Worm (Caenorhabditis elegans) whole organism, L3 larva: ENCODE results near the gene F58A3.3.

Experiments used
- R02D3.7 ChIP-seq: fragments of 150-350 bp; optimal IDR thresholded peaks from 2 replicates; lab custom pipeline; 2014; ENCODE audit warnings: missing biosample characterization, missing genetic modification characterization
- ZK546.5 ChIP-seq: sonication (generic microtip); optimal IDR thresholded peaks from 2 replicates; lab custom pipeline; 2017; ENCODE audit warnings: missing biosample characterization, missing genetic modification characterization
- aly-2 ChIP-seq: fragments of 150-350 bp; optimal IDR thresholded peaks from 2 replicates; lab custom pipeline; 2014; ENCODE audit warnings: missing biosample characterization, missing genetic modification characterization
- ama-1 ChIP-seq: fragments of 150-350 bp; optimal IDR thresholded peaks from 2 replicates; lab custom pipeline; 2018
- ceh-16 ChIP-seq: sonication (generic microtip); optimal IDR thresholded peaks from 2 replicates; lab custom pipeline; 2017; ENCODE audit warnings: missing biosample characterization, missing genetic modification characterization
- ceh-28 ChIP-seq: fragments of 150-350 bp; optimal IDR thresholded peaks from 2 replicates; lab custom pipeline; 2014; ENCODE audit warnings: missing biosample characterization, missing genetic modification reagents, missing genetic modification characterization
- ceh-9 ChIP-seq: sonication (generic microtip); optimal IDR thresholded peaks from 2 replicates; lab custom pipeline; 2018; ENCODE audit warnings: missing biosample characterization, missing genetic modification characterization
- daf-12 ChIP-seq: fragments of 150-350 bp; optimal IDR thresholded peaks from 2 replicates; lab custom pipeline; 2014; ENCODE audit warnings: missing biosample characterization, missing genetic modification reagents, missing genetic modification characterization
- egl-5 ChIP-seq: fragments of 150-350 bp; optimal IDR thresholded peaks from 2 replicates; lab custom pipeline; 2017; ENCODE audit warnings: missing biosample characterization, missing genetic modification reagents, missing genetic modification characterization, inconsistent platforms
- elt-1 ChIP-seq: fragments of 150-350 bp; optimal IDR thresholded peaks from 2 replicates; lab custom pipeline; 2014; ENCODE audit warnings: missing biosample characterization, missing genetic modification characterization
- elt-3 ChIP-seq, 3 experiments: fragments of 150-350 bp in 1 of 3; sonication (generic microtip) in 2 of 3; optimal IDR thresholded peaks; 2 replicates in 2 of 3; 4 replicates in 1 of 3; lab custom pipeline; 2014 to 2017; ENCODE audit warnings: missing biosample characterization in 3 of 3, missing genetic modification characterization in 3 of 3
- eor-1 ChIP-seq, 2 experiments: fragments of 150-350 bp; optimal IDR thresholded peaks; 2 replicates each; lab custom pipeline; 2014 to 2018; ENCODE audit warnings: missing biosample characterization in 2 of 2, missing genetic modification characterization in 2 of 2
- fkh-10 ChIP-seq: sonication (generic microtip); optimal IDR thresholded peaks from 2 replicates; lab custom pipeline; 2017; ENCODE audit warnings: missing biosample characterization, missing genetic modification reagents, missing genetic modification characterization
- fkh-2 ChIP-seq: fragments of 150-350 bp; optimal IDR thresholded peaks from 2 replicates; lab custom pipeline; 2014; ENCODE audit warnings: missing biosample characterization, missing genetic modification reagents, missing genetic modification characterization
- fos-1 ChIP-seq: fragments of 150-350 bp; optimal IDR thresholded peaks from 2 replicates; lab custom pipeline; 2014; ENCODE audit warnings: missing biosample characterization, missing genetic modification characterization
- hmg-11 ChIP-seq: sonication (generic microtip); optimal IDR thresholded peaks from 2 replicates; lab custom pipeline; 2016; ENCODE audit warnings: missing genetic modification characterization, missing compliant biosample characterization
- lin-15B ChIP-seq: fragments of 150-350 bp; optimal IDR thresholded peaks from 2 replicates; lab custom pipeline; 2014; ENCODE audit warnings: missing biosample characterization, missing genetic modification characterization
- lin-39 ChIP-seq: fragments of 150-350 bp; optimal IDR thresholded peaks from 2 replicates; lab custom pipeline; 2018; ENCODE audit warnings: missing biosample characterization, missing genetic modification reagents, missing genetic modification characterization
- lsy-12 ChIP-seq: sonication (generic microtip); optimal IDR thresholded peaks from 2 replicates; lab custom pipeline; 2016; ENCODE audit warnings: mild to moderate bottlenecking, missing genetic modification characterization, missing compliant biosample characterization
- mdl-1 ChIP-seq: fragments of 150-350 bp; optimal IDR thresholded peaks from 2 replicates; lab custom pipeline; 2014; ENCODE audit warnings: missing biosample characterization, missing genetic modification characterization
- mml-1 ChIP-seq: fragments of 150-350 bp; sonication (generic microtip); optimal IDR thresholded peaks from 3 replicates; lab custom pipeline; 2014; ENCODE audit warnings: missing biosample characterization, missing genetic modification characterization
- nfya-1 ChIP-seq: sonication (generic microtip); optimal IDR thresholded peaks from 2 replicates; lab custom pipeline; 2017; ENCODE audit warnings: missing genetic modification characterization, mild to moderate bottlenecking, missing compliant biosample characterization, antibody characterized with exemption, moderate library complexity; ENCODE audit not compliant: insufficient read depth
- nhr-11 ChIP-seq: fragments of 150-350 bp; optimal IDR thresholded peaks from 2 replicates; lab custom pipeline; 2014; ENCODE audit warnings: missing biosample characterization, missing genetic modification characterization
- nhr-23 ChIP-seq: fragments of 150-350 bp; optimal IDR thresholded peaks from 2 replicates; lab custom pipeline; 2014; ENCODE audit warnings: missing biosample characterization, missing genetic modification reagents, missing genetic modification characterization
- nhr-25 ChIP-seq: sonication (generic microtip); optimal IDR thresholded peaks from 2 replicates; lab custom pipeline; 2017; ENCODE audit warnings: missing biosample characterization, missing genetic modification characterization
- nhr-28 ChIP-seq: fragments of 150-350 bp; optimal IDR thresholded peaks from 2 replicates; lab custom pipeline; 2014; ENCODE audit warnings: missing biosample characterization, missing genetic modification characterization
- nhr-43 ChIP-seq: sonication (generic microtip); optimal IDR thresholded peaks from 2 replicates; lab custom pipeline; 2016; ENCODE audit warnings: mild to moderate bottlenecking, missing genetic modification characterization, missing compliant biosample characterization; ENCODE audit not compliant: poor library complexity, severe bottlenecking
- nhr-67 ChIP-seq: fragments of 150-350 bp; optimal IDR thresholded peaks from 2 replicates; lab custom pipeline; 2014; ENCODE audit warnings: missing biosample characterization, missing genetic modification characterization
- nhr-76 ChIP-seq: fragments of 150-350 bp; sonication (generic microtip); optimal IDR thresholded peaks from 5 replicates; lab custom pipeline; 2014; ENCODE audit warnings: missing biosample characterization, missing genetic modification characterization
- nhr-77 ChIP-seq: fragments of 150-350 bp; optimal IDR thresholded peaks from 2 replicates; lab custom pipeline; 2014; ENCODE audit warnings: missing biosample characterization, missing genetic modification characterization
- pha-4 ChIP-seq: fragments of 150-350 bp; optimal IDR thresholded peaks from 2 replicates; lab custom pipeline; 2014; ENCODE audit warnings: missing biosample characterization, missing genetic modification reagents, missing genetic modification characterization
- skn-1 ChIP-seq: fragments of 150-350 bp; optimal IDR thresholded peaks from 2 replicates; lab custom pipeline; 2014; ENCODE audit warnings: missing biosample characterization, missing genetic modification characterization
- snpc-4 ChIP-seq: fragments of 150-350 bp; optimal IDR thresholded peaks from 2 replicates; lab custom pipeline; 2014; ENCODE audit warnings: missing biosample characterization, missing genetic modification characterization
- tbx-2 ChIP-seq: sonication (generic microtip); optimal IDR thresholded peaks from 2 replicates; lab custom pipeline; 2016; ENCODE audit warnings: mild to moderate bottlenecking, missing genetic modification characterization, missing compliant biosample characterization
- unc-39 ChIP-seq: sonication (generic microtip); optimal IDR thresholded peaks from 4 replicates; lab custom pipeline; 2017; ENCODE audit warnings: missing biosample characterization, missing genetic modification characterization
- unc-62 ChIP-seq: fragments of 150-350 bp; sonication (generic microtip); optimal IDR thresholded peaks from 4 replicates; lab custom pipeline; 2014; ENCODE audit warnings: missing biosample characterization, missing genetic modification reagents, missing genetic modification characterization

The F58A3.3 gene

DNA sequence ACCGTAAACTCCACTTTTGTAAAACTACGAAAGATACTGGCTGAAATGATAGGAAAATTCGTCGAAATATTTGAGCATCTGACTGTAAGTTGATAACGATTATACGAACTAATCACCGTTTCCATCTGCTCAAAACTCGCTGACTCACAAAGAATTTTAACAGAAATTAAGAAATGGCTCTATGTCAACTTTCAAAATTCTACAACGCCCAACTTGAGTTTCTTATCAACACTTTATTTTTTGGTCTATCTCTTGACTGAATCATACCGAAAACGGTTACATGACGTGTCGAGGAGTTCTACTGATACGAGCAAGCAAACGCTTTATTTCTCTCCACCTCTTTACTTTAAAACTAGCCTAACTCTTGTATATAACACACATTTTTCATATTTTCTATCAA lies 34.7 kb downstream of the F58A3.3 start, which contains the start of gene clc-1 (continued):
- TF ChIP-seq ZK546.5 (tag; lab: Kevin White, UChicago): no peak

DNA sequence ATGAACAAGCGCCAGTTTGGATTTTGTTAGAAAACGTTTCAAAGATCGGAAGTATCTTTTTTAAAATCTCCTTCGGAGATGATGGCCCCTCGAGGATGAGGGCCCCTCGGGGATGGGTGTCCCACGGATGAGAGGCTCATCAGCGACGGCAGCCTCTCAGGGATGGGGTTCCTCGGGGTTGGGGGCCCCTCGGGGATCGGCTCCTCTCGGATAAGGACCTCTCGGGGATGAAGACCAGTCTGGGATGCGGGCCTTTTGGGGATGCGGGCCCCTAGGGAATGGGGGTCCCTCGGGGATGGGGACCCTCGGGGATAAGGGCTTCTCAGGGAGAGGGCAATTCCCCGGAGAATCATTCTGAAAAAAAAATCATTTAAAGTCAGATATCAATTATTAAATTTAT lies 37.9 kb downstream of the F58A3.3 start:
- no peak for TF ChIP-seq ceh-16 (tag; lab: Kevin White, UChicago)
- no peak for TF ChIP-seq mdl-1 (tag; lab: Kevin White, UChicago)
- no peak for TF ChIP-seq snpc-4
- TF ChIP-seq lin-39: no peak
- TF ChIP-seq aly-2 (tag; lab: Kevin White, UChicago): no peak
- TF ChIP-seq ceh-9: no peak
- no peak for TF ChIP-seq skn-1
- no peak for TF ChIP-seq nhr-77 (tag; lab: Kevin White, UChicago)
- TF ChIP-seq lsy-12 (tag; lab: Kevin White, UChicago): no peak
- TF ChIP-seq fos-1 (tag; lab: Kevin White, UChicago): no peak
- TF ChIP-seq lin-15B (tag; lab: Kevin White, UChicago): no peak
- TF ChIP-seq fkh-2 (tag; lab: Kevin White, UChicago): no peak
- TF ChIP-seq daf-12 (tag; lab: Kevin White, UChicago): no peak
- no peak for TF ChIP-seq ama-1 (lab: Kevin White, UChicago)
- TF ChIP-seq nhr-28: no peak
- no peak for TF ChIP-seq nhr-25 (tag; lab: Kevin White, UChicago)
- TF ChIP-seq unc-62 (GFP tag; lab: Kevin White, UChicago): no peak
- no peak for TF ChIP-seq nhr-43 (tag; lab: Kevin White, UChicago)
- no peak for TF ChIP-seq elt-3 (tag; optimal IDR thresholded peaks at IDR 0.05; lab: Kevin White, UChicago)
- TF ChIP-seq R02D3.7 (tag; lab: Kevin White, UChicago): no peak

DNA sequence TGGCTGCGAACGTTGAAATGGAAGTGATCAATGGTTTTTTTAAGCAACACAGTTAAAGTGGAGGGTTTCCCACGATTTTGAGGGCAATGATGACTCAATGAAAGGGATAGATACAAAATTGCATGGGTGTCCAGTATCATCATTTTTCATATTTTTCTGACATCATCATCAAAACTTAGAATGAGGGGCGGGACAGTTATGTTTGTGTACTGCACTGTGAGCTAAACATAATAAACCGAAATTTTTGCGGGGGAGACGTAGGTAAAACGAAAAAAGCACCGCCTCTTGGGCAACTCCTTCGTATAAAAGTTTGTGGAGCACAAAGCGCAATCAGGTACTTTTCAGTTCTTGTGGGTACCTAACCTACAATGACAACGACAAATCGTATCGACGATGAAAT lies 41.2 kb downstream of the F58A3.3 start, which contains the start of gene C09F12.2:
Gene C09F12.2 (plus strand): TSS at position 301 of the 400 bp plus-strand sequence.
- TF ChIP-seq nhr-76 (tag; lab: Kevin White, UChicago) (no peak), tbx-2 (tag; lab: Kevin White, UChicago) (no peak), fkh-10 (GFP tag; lab: Kevin White, UChicago) (no peak), mdl-1 (tag; lab: Kevin White, UChicago) (no peak), nhr-25 (tag; lab: Kevin White, UChicago) (no peak), mml-1 (tag; lab: Kevin White, UChicago) (no peak), lsy-12 (tag; lab: Kevin White, UChicago) (no peak), R02D3.7 (tag; lab: Kevin White, UChicago) (no peak), nhr-11 (tag; lab: Kevin White, UChicago) (no peak), hmg-11 (tag; lab: Kevin White, UChicago) (no peak), fkh-2 (tag; lab: Kevin White, UChicago) (no peak), nfya-1 (tag; lab: Kevin White, UChicago) (no peak), elt-3 (tag; optimal IDR thresholded peaks at IDR 0.05; lab: Kevin White, UChicago) (no peak), pha-4 (tag; lab: Kevin White, UChicago) (no peak), nhr-23 (no peak), unc-39 (tag; lab: Kevin White, UChicago) (no peak), eor-1 (tag; optimal IDR thresholded peaks at IDR 0.05; lab: Kevin White, UChicago) (no peak), nhr-67 (tag; lab: Kevin White, UChicago) (no peak)

DNA sequence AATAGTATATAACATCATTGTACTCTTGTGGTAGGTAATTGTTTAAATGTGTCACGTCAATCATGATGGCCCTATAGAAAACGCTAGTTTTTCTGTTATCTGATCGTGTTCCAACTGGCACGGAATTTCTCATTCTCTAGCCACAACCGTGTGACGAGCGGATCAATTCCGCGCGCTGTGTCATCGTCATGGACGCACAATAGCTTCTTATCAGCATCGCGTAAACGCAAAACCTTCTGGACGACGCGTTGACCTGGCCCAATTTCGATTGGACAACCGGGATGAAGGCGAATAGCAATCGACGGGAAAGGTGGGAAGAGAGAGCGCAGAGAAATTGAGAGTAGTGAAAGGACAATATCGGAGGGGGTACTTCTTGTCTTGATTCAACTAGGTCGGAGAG lies 44.6 kb downstream of the F58A3.3 start, which contains the start of gene lpr-3:
Gene lpr-3 (plus strand): TSS at position 374 of the 400 bp plus-strand sequence.
- TF ChIP-seq elt-1: peak; percentile 33
- TF ChIP-seq pha-4 (tag; lab: Kevin White, UChicago): no peak
- TF ChIP-seq nhr-25 (tag; lab: Kevin White, UChicago): peak; percentile 46
- TF ChIP-seq egl-5 (tag; lab: Kevin White, UChicago): no peak
- no peak for TF ChIP-seq skn-1
- TF ChIP-seq snpc-4: no peak
- peak; percentile 32 for TF ChIP-seq nhr-43 (tag; lab: Kevin White, UChicago)
- TF ChIP-seq elt-3 (tag; optimal IDR thresholded peaks at IDR 0.05; lab: Kevin White, UChicago): peak in 1 of 3 experiments; percentile 58
- TF ChIP-seq tbx-2 (tag; lab: Kevin White, UChicago): no peak
- no peak for TF ChIP-seq eor-1 (tag; optimal IDR thresholded peaks at IDR 0.05; lab: Kevin White, UChicago)
- TF ChIP-seq ceh-28 (tag; lab: Kevin White, UChicago): peak; percentile 51
- no peak for TF ChIP-seq unc-39 (tag; lab: Kevin White, UChicago)
- peak; percentile 12 for TF ChIP-seq fos-1 (tag; lab: Kevin White, UChicago)
- peak; percentile 1 for TF ChIP-seq unc-62 (GFP tag; lab: Kevin White, UChicago)
- TF ChIP-seq nhr-23: peak; percentile 99
